Worm (Caenorhabditis elegans) whole organism, mixed stage, embryonic: ENCODE data around the gene acy-4.

Source experiments
- blmp-1 ChIP-seq: fragments of 150-350 bp; optimal IDR thresholded peaks from 2 replicates; lab custom pipeline; 2014; ENCODE audit warnings: missing biosample characterization, missing genetic modification characterization
- nhr-28 ChIP-seq: fragments of 150-350 bp; optimal IDR thresholded peaks from 2 replicates; lab custom pipeline; 2014; ENCODE audit warnings: missing biosample characterization, missing genetic modification characterization
- zip-8 ChIP-seq: fragments of 150-350 bp; optimal IDR thresholded peaks from 2 replicates; lab custom pipeline; 2014; ENCODE audit warnings: missing biosample characterization, missing genetic modification characterization

ce11 chrV:5587042-5587441 lies 43.6 kb downstream of the acy-4 start:
- TF ChIP-seq zip-8 (tag; lab: Kevin White, UChicago) (no peak), blmp-1 (tag; lab: Kevin White, UChicago) (no peak), nhr-28 (tag; lab: Kevin White, UChicago) (no peak)
